Worm (Caenorhabditis elegans) whole organism, late embryonic: Measurements from ENCODE around the gene T02H6.3.
A peak's percentile ranks its signal among the peaks of the same experiment; 100 is the strongest.

ENCODE experiments used
- F13H6.1 ChIP-seq: sonication (generic microtip); optimal IDR thresholded peaks from 2 replicates; lab custom pipeline; 2016; ENCODE audit warnings: missing genetic modification characterization, missing compliant biosample characterization
- K09A11.1 ChIP-seq: sonication (generic microtip); optimal IDR thresholded peaks from 2 replicates; lab custom pipeline; 2017; ENCODE audit warnings: antibody characterized with exemption, mild to moderate bottlenecking, missing genetic modification characterization, missing compliant biosample characterization; ENCODE audit not compliant: insufficient read depth
- Y22D7AL.16 ChIP-seq: sonication (generic microtip); optimal IDR thresholded peaks from 2 replicates; lab custom pipeline; 2016; ENCODE audit warnings: missing genetic modification characterization, missing compliant biosample characterization
- ama-1 ChIP-seq: fragments of 150-350 bp; optimal IDR thresholded peaks from 2 replicates; lab custom pipeline; 2014
- ceh-14 ChIP-seq: sonication (generic microtip); optimal IDR thresholded peaks from 2 replicates; lab custom pipeline; 2016; ENCODE audit warnings: missing genotype, missing genetic modification characterization, missing compliant biosample characterization
- ceh-2 ChIP-seq: sonication (generic microtip); optimal IDR thresholded peaks from 2 replicates; lab custom pipeline; 2016; ENCODE audit warnings: missing genotype, missing genetic modification characterization, missing compliant biosample characterization
- ceh-24 ChIP-seq: sonication (generic microtip); optimal IDR thresholded peaks from 2 replicates; lab custom pipeline; 2016; ENCODE audit warnings: mild to moderate bottlenecking, missing genetic modification characterization, missing compliant biosample characterization
- ceh-30 ChIP-seq: fragments of 150-350 bp; optimal IDR thresholded peaks from 2 replicates; lab custom pipeline; 2014; ENCODE audit warnings: missing biosample characterization, missing genetic modification characterization
- ceh-31 ChIP-seq: sonication (generic microtip); optimal IDR thresholded peaks from 2 replicates; lab custom pipeline; 2016; ENCODE audit warnings: missing genetic modification characterization, missing compliant biosample characterization
- ceh-45 ChIP-seq: fragments of 200-800 bp; sonication (Bioruptor generic); IDR thresholded peaks from 2 replicates; pipeline ENCODE4 v1.3.6; 2022; ENCODE audit warnings: missing genetic modification reagents, missing genetic modification characterization, missing compliant biosample characterization
- che-1 ChIP-seq: sonication (generic microtip); optimal IDR thresholded peaks from 2 replicates; lab custom pipeline; 2016; ENCODE audit warnings: mild to moderate bottlenecking, missing genetic modification characterization, missing compliant biosample characterization
- dmd-4 ChIP-seq: sonication (generic microtip); optimal IDR thresholded peaks from 2 replicates; lab custom pipeline; 2016; ENCODE audit warnings: borderline replicate concordance, missing genetic modification characterization, missing compliant biosample characterization
- dve-1 ChIP-seq: sonication (generic microtip); optimal IDR thresholded peaks from 2 replicates; lab custom pipeline; 2017; ENCODE audit warnings: antibody characterized with exemption, mild to moderate bottlenecking, missing genetic modification characterization, missing compliant biosample characterization
- elt-2 ChIP-seq: sonication (generic microtip); optimal IDR thresholded peaks from 2 replicates; lab custom pipeline; 2016; ENCODE audit warnings: missing genetic modification reagents, missing genetic modification characterization, missing compliant biosample characterization
- eyg-1 ChIP-seq: sonication (generic microtip); optimal IDR thresholded peaks from 2 replicates; lab custom pipeline; 2016; ENCODE audit warnings: missing genotype, missing genetic modification characterization, missing compliant biosample characterization
- fkh-6 ChIP-seq: sonication (generic microtip); optimal IDR thresholded peaks from 2 replicates; lab custom pipeline; 2016; ENCODE audit warnings: missing genetic modification characterization, missing compliant biosample characterization
- hlh-13 ChIP-seq: fragments of 200-800 bp; sonication (Bioruptor generic); optimal IDR thresholded peaks from 2 replicates; lab custom pipeline; 2018; ENCODE audit warnings: mild to moderate bottlenecking, missing genetic modification characterization, missing compliant biosample characterization
- hlh-15 ChIP-seq: sonication (generic microtip); optimal IDR thresholded peaks from 2 replicates; lab custom pipeline; 2016; ENCODE audit warnings: missing genetic modification characterization, missing compliant biosample characterization
- hlh-30 ChIP-seq: sonication (generic microtip); optimal IDR thresholded peaks from 2 replicates; lab custom pipeline; 2017; ENCODE audit warnings: antibody characterized with exemption, missing genetic modification characterization, missing compliant biosample characterization; ENCODE audit not compliant: insufficient read depth
- hlh-6 ChIP-seq: sonication (generic microtip); optimal IDR thresholded peaks from 2 replicates; lab custom pipeline; 2016; ENCODE audit warnings: missing genotype, missing genetic modification characterization, missing compliant biosample characterization
- madf-2 ChIP-seq: sonication (generic microtip); optimal IDR thresholded peaks from 2 replicates; lab custom pipeline; 2017; ENCODE audit warnings: missing genetic modification characterization, missing compliant biosample characterization
- mec-3 ChIP-seq: sonication (generic microtip); optimal IDR thresholded peaks from 2 replicates; lab custom pipeline; 2016; ENCODE audit warnings: borderline replicate concordance, missing genetic modification characterization, missing compliant biosample characterization
- nfya-1 ChIP-seq: sonication (generic microtip); optimal IDR thresholded peaks from 2 replicates; lab custom pipeline; 2017; ENCODE audit warnings: missing genetic modification characterization, mild to moderate bottlenecking, missing compliant biosample characterization, antibody characterized with exemption, moderate library complexity
- nhr-232 ChIP-seq: sonication (generic microtip); optimal IDR thresholded peaks from 2 replicates; lab custom pipeline; 2016; ENCODE audit warnings: missing genetic modification characterization, missing compliant biosample characterization
- npax-4 ChIP-seq: sonication (generic microtip); optimal IDR thresholded peaks from 2 replicates; lab custom pipeline; 2016; ENCODE audit warnings: missing genetic modification characterization, missing compliant biosample characterization
- pag-3 ChIP-seq: sonication (generic microtip); optimal IDR thresholded peaks from 2 replicates; lab custom pipeline; 2016; ENCODE audit warnings: missing compliant biosample characterization, missing genetic modification characterization, borderline replicate concordance
- pax-1 ChIP-seq: fragments of 150-350 bp; optimal IDR thresholded peaks from 2 replicates; lab custom pipeline; 2014; ENCODE audit warnings: missing biosample characterization, missing genetic modification characterization
- pha-2 ChIP-seq: sonication (generic microtip); optimal IDR thresholded peaks from 2 replicates; lab custom pipeline; 2017; ENCODE audit warnings: mild to moderate bottlenecking, missing genetic modification characterization, missing compliant biosample characterization
- pha-4 ChIP-seq: fragments of 150-350 bp; optimal IDR thresholded peaks from 2 replicates; lab custom pipeline; 2018; ENCODE audit warnings: missing biosample characterization, missing genetic modification reagents, missing genetic modification characterization
- pqm-1 ChIP-seq: sonication (generic microtip); optimal IDR thresholded peaks from 2 replicates; lab custom pipeline; 2016; ENCODE audit warnings: missing genetic modification characterization, missing compliant biosample characterization
- pros-1 ChIP-seq: fragments of 150-350 bp; optimal IDR thresholded peaks from 2 replicates; lab custom pipeline; 2014; ENCODE audit warnings: missing biosample characterization, missing genetic modification reagents, missing genetic modification characterization
- sox-2 ChIP-seq: fragments of 200-800 bp; sonication (Bioruptor generic); IDR thresholded peaks from 2 replicates; pipeline ENCODE4 v1.3.6; 2022; ENCODE audit warnings: missing genetic modification reagents, missing genetic modification characterization, missing compliant biosample characterization
- sox-4 ChIP-seq: sonication (generic microtip); optimal IDR thresholded peaks from 2 replicates; lab custom pipeline; 2017; ENCODE audit warnings: mild to moderate bottlenecking, missing genetic modification characterization, inconsistent platforms, missing compliant biosample characterization
- tbx-2 ChIP-seq: sonication (generic microtip); optimal IDR thresholded peaks from 2 replicates; lab custom pipeline; 2016; ENCODE audit warnings: missing genetic modification characterization, missing compliant biosample characterization
- tbx-7 ChIP-seq: sonication (generic microtip); optimal IDR thresholded peaks from 2 replicates; lab custom pipeline; 2016; ENCODE audit warnings: missing genotype, missing genetic modification characterization, missing compliant biosample characterization
- unc-42 ChIP-seq: sonication (generic microtip); optimal IDR thresholded peaks from 2 replicates; lab custom pipeline; 2016; ENCODE audit warnings: missing genotype, missing genetic modification characterization, missing compliant biosample characterization

The T02H6.3 gene

ce11 chrII:691550-691949, at the start of gene T02H6.3:
T02H6.3 (plus strand) TSS chrII:691850.
- TF ChIP-seq hlh-30 (tag; lab: Kevin White, UChicago) (no peak), F13H6.1 (no peak), eyg-1 (tag; lab: Kevin White, UChicago) (no peak), pag-3 (tag; lab: Kevin White, UChicago) (no peak), ceh-30 (tag; lab: Kevin White, UChicago) (no peak), ceh-31 (tag; lab: Kevin White, UChicago) (no peak), hlh-13 (GFP tag; lab: Kevin White, UChicago) (no peak), sox-4 (tag; lab: Kevin White, UChicago) (no peak), che-1 (tag; lab: Kevin White, UChicago) (no peak), fkh-6 (tag; lab: Kevin White, UChicago) (no peak), madf-2 (tag; lab: Kevin White, UChicago) (no peak), ceh-45 (no peak), nhr-232 (tag; lab: Kevin White, UChicago) (no peak), K09A11.1 (tag; lab: Kevin White, UChicago) (no peak), ceh-2 (tag; lab: Kevin White, UChicago) (no peak), pros-1 (no peak), sox-2 (GFP tag; lab: Robert Waterston, UW) (no peak), elt-2 (tag; lab: Kevin White, UChicago) (no peak), pax-1 (tag; lab: Kevin White, UChicago) (no peak), pqm-1 (tag; lab: Kevin White, UChicago) (no peak)

ce11 chrII:643733-644132, 47.9 kb upstream of the T02H6.3 start:
- TF ChIP-seq dve-1 (tag; lab: Kevin White, UChicago) (peak; percentile 80), ama-1 (lab: Kevin White, UChicago) (no peak)

ce11 chrII:650321-651005, 41.2 kb upstream of the T02H6.3 start, which contains the start of the genes K07E8.7 and frpr-14:
K07E8.7 (minus strand) TSS chrII:650367.
frpr-14 (plus strand) TSS chrII:650955.
- no peak for TF ChIP-seq nfya-1 (tag; lab: Kevin White, UChicago)
- no peak for TF ChIP-seq ama-1 (lab: Kevin White, UChicago)
- TF ChIP-seq unc-42 (tag; lab: Kevin White, UChicago), result peak; percentile 27
- TF ChIP-seq tbx-2 (tag; lab: Kevin White, UChicago), result no peak

- TF ChIP-seq mec-3 (tag; lab: Kevin White, UChicago), result peak; percentile 24
- TF ChIP-seq ceh-24, result no peak
- peak; percentile 79 for TF ChIP-seq dve-1 (tag; lab: Kevin White, UChicago)
- TF ChIP-seq ceh-14 (tag; lab: Kevin White, UChicago), result no peak
Observed at ce11 chrII:651324-651723, 40.3 kb upstream of the T02H6.3 start.

- TF ChIP-seq hlh-15 (no peak), pha-2 (tag; lab: Kevin White, UChicago) (no peak), elt-2 (tag; lab: Kevin White, UChicago) (no peak), madf-2 (tag; lab: Kevin White, UChicago) (no peak), tbx-7 (tag; lab: Kevin White, UChicago) (no peak)
Observed at ce11 chrII:658369-658768, 33.3 kb upstream of the T02H6.3 start, which contains the start of gene sdz-24. sdz-24 (plus strand) TSS chrII:658669.

- TF ChIP-seq Y22D7AL.16 (tag; lab: Kevin White, UChicago), result no peak
- no peak for TF ChIP-seq dmd-4 (tag; lab: Kevin White, UChicago)
- no peak for TF ChIP-seq F13H6.1
- TF ChIP-seq K09A11.1 (tag; lab: Kevin White, UChicago), result no peak
- no peak for TF ChIP-seq eyg-1 (tag; lab: Kevin White, UChicago)
- no peak for TF ChIP-seq pha-4 (tag; lab: Kevin White, UChicago)
- TF ChIP-seq ceh-14 (tag; lab: Kevin White, UChicago), result no peak
- TF ChIP-seq hlh-6, result no peak
- no peak for TF ChIP-seq npax-4 (tag; lab: Kevin White, UChicago)
Observed at ce11 chrII:661696-662095, 30.0 kb upstream of the T02H6.3 start, which contains the start of gene sri-45. sri-45 (minus strand) TSS chrII:661796.
